Worm (Caenorhabditis elegans): ENCODE data around the gene T25B2.2.

The T25B2.2 gene

ce11 chrX:6207687-6208088, 38.2 kb downstream of the T25B2.2 start, which contains the start of gene T13C5.6 (continued):
- TF ChIP-seq Y53F4B.3 (GFP tag; IDR thresholded peaks at IDR 0.05) (no peak), madf-10 (tag; optimal IDR thresholded peaks at IDR 0.05) (peak; percentile 85), ceh-40 (GFP tag; IDR thresholded peaks at IDR 0.05) (no peak), ccch-3 (GFP tag; optimal IDR thresholded peaks at IDR 0.05) (peak; percentile 63), B0019.2 (GFP tag; conservative IDR thresholded peaks at IDR 0.05) (no peak), hlh-12 (tag; optimal IDR thresholded peaks at IDR 0.05) (peak; percentile 20), ztf-18 (tag; optimal IDR thresholded peaks at IDR 0.05) (peak; percentile 77), mes-4 (tag; optimal IDR thresholded peaks at IDR 0.05) (peak; percentile 87), snpc-4 (GFP tag; optimal IDR thresholded peaks at IDR 0.05) (no peak), snpc-4 (tag; optimal IDR thresholded peaks at IDR 0.05) (peak in 2 of 4 experiments; percentile 71 to 81), lin-26 (GFP tag; IDR thresholded peaks at IDR 0.05) (peak; percentile 78), F23B12.7 (tag; optimal IDR thresholded peaks at IDR 0.05; ENCODE audit: insufficient read depth) (peak; percentile 84), hrde-1 (tag; optimal IDR thresholded peaks at IDR 0.05; ENCODE audit: borderline replicate concordance) (peak; percentile 76), F39B2.1 (GFP tag; IDR thresholded peaks at IDR 0.05) (no peak), F10E7.11 (tag; optimal IDR thresholded peaks at IDR 0.05) (no peak), hlh-26 (GFP tag; conservative IDR thresholded peaks at IDR 0.05) (0 out of 2 replicates have a peak, but pooled peaks have one; percentile 43), die-1 (tag; optimal IDR thresholded peaks at IDR 0.05) (peak; percentile 88), Y79H2A.3 (GFP tag; conservative IDR thresholded peaks at IDR 0.05) (peak; percentile 66; the same call in 1 of the 2 replicates), C17E4.6 (GFP tag; IDR thresholded peaks at IDR 0.05) (peak; percentile 26; the same call in 1 of the 2 replicates), ceh-27 (GFP tag; optimal IDR thresholded peaks at IDR 0.05) (peak; percentile 97), K11D2.4 (GFP tag; IDR thresholded peaks at IDR 0.05) (peak; percentile 75; the same call in 1 of the 2 replicates), tlf-1 (GFP tag; optimal IDR thresholded peaks at IDR 0.05) (peak; percentile 72), F49E8.2 (tag; optimal IDR thresholded peaks at IDR 0.05; ENCODE audit: insufficient read depth) (no peak), madf-6 (GFP tag; IDR thresholded peaks at IDR 0.05) (peak; percentile 55; the same call in 1 of the 2 replicates), pha-4 (tag; optimal IDR thresholded peaks at IDR 0.05) (no peak), F52B5.7 (tag; optimal IDR thresholded peaks at IDR 0.05) (peak; percentile 89), lag-1 (GFP tag; IDR thresholded peaks at IDR 0.05) (no peak), aptf-3 (GFP tag; IDR thresholded peaks at IDR 0.05) (peak; percentile 66; the same call in 1 of the 2 replicates), F55B11.4 (tag; optimal IDR thresholded peaks at IDR 0.05; ENCODE audit: borderline replicate concordance, insufficient read depth) (no peak), Y95B8A.8 (GFP tag; IDR thresholded peaks at IDR 0.05) (0 out of 2 replicates have a peak, but pooled peaks have one; percentile 48), nfyb-1 (GFP tag; IDR thresholded peaks at IDR 0.05) (peak; percentile 93), nfya-2 (GFP tag; IDR thresholded peaks at IDR 0.05) (0 out of 2 replicates have a peak, but pooled peaks have one; percentile 37), sptf-2 (GFP tag; optimal IDR thresholded peaks at IDR 0.05) (peak; percentile 67), cebp-1 (GFP tag; IDR thresholded peaks at IDR 0.05) (peak; percentile 74), cebp-1 (tag; optimal IDR thresholded peaks at IDR 0.05) (peak; percentile 91), cebp-2 (GFP tag; IDR thresholded peaks at IDR 0.05) (peak; percentile 93), nhr-90 (tag; optimal IDR thresholded peaks at IDR 0.05) (peak; percentile 91), lsl-1 (GFP tag; optimal IDR thresholded peaks at IDR 0.05) (peak; percentile 22), attf-6 (GFP tag; IDR thresholded peaks at IDR 0.05) (no peak), aptf-2 (GFP tag; conservative IDR thresholded peaks at IDR 0.05) (peak; percentile 83), zim-3 (tag; optimal IDR thresholded peaks at IDR 0.05) (peak; percentile 88), snpc-1.1 (tag; optimal IDR thresholded peaks at IDR 0.05; ENCODE audit: insufficient read depth) (no peak), F33H1.4 (GFP tag; IDR thresholded peaks at IDR 0.05) (peak; percentile 21; the same call in 1 of the 2 replicates), F57A8.1 (GFP tag; optimal IDR thresholded peaks at IDR 0.05) (peak; percentile 77), lin-40 (tag; optimal IDR thresholded peaks at IDR 0.05) (peak; percentile 93), fkh-3 (tag; optimal IDR thresholded peaks at IDR 0.05) (peak; percentile 76), hmg-1.2 (GFP tag; IDR thresholded peaks at IDR 0.05) (peak; percentile 82), Y67H2A.10 (GFP tag; conservative IDR thresholded peaks at IDR 0.05) (0 out of 2 replicates have a peak, but pooled peaks have one; percentile 26)

Data from whole organism, young adult.